Fruit fly (Drosophila melanogaster): Measurements from ENCODE around the gene RpL37-1.

- no peak for TF ChIP-seq CG8478 (optimal IDR thresholded peaks at IDR 0.05)
- TF ChIP-seq CTCF (optimal IDR thresholded peaks at IDR 0.05) = no peak
Measured at dm6 chrX:15127880-15128644, 11.1 kb downstream of the RpL37-1 start.

Measured in S2 (cell line).